Fruit fly (Drosophila melanogaster): Measurements from ENCODE around the gene CG1486.

CG1486 gene

DNA sequence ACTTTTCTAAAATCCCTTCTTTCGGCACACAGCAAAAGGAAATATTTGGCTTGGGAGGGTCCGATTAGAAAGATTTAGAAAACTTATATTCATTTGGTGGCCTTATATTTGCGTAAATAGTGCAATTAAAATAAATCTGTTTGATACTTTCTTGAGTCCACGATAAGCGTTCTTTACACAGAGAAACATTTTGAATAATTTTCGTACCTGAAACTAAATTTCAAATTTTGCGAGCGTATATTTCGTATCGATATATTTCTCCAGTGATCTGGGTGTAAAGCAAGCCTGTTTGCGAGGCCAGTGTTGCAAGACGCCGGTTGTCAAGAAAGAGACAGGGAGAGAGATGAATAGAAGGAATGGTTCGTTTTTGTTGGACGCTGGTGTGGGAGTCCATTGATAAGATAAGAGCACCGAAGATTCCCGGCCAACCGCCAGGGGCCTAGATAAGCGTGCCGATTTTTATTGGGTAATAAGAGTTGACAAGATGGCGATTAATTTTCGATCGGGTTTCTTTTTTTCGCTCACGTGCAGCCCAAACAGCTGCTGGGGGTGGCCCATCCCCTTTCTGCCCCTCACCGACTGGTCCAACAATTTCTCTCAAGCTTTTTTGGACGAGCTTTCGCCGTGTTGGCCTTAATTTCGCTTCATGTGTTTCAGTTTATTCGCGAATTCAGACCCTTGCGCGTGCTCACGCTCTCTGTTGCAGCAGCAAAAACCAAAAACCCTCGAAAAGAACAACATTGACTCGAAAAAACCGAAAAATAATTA, 50.0 kb downstream of the CG1486 start, which contains the start of gene slgA (continued):
- TF ChIP-seq CG1233 (GFP tag; optimal IDR thresholded peaks at IDR 0.05) (no peak), nom (GFP tag; optimal IDR thresholded peaks at IDR 0.05) (peak; percentile 22), CG42726 (GFP tag; IDR thresholded peaks at IDR 0.05; ENCODE audit: partially characterized antibody) (peak; percentile 17; the same call in 1 of the 2 replicates), CG14050 (GFP tag; IDR thresholded peaks at IDR 0.05) (0 out of 3 replicates have a peak, but pooled peaks have one; percentile 16), CG16813 (GFP tag; IDR thresholded peaks at IDR 0.05; ENCODE audit: partially characterized antibody) (peak; percentile 75), sug (tag; optimal IDR thresholded peaks at IDR 0.05) (peak; percentile 92), yki (optimal IDR thresholded peaks at IDR 0.05) (no peak), CG7745 (tag; optimal IDR thresholded peaks at IDR 0.05) (no peak), HLH54F (GFP tag; optimal IDR thresholded peaks at IDR 0.05) (peak; percentile 64), CG3847 (GFP tag; IDR thresholded peaks at IDR 0.05) (peak; percentile 47; the same call in 1 of the 2 replicates), en (GFP tag; optimal IDR thresholded peaks at IDR 0.05) (no peak), sens (GFP tag) (peak; percentile 82), CG14441 (GFP tag; IDR thresholded peaks at IDR 0.05) (no peak), bab2 (GFP tag; optimal IDR thresholded peaks at IDR 0.05) (no peak), bbx (GFP tag; IDR thresholded peaks at IDR 0.05; ENCODE audit: partially characterized antibody) (peak; percentile 80), ab (GFP tag; optimal IDR thresholded peaks at IDR 0.05) (no peak), lov (optimal IDR thresholded peaks at IDR 0.05) (no peak), lov (GFP tag; IDR thresholded peaks at IDR 0.05) (no peak), Lim3 (GFP tag; IDR thresholded peaks at IDR 0.05) (no peak), CG6254 (GFP tag; optimal IDR thresholded peaks at IDR 0.05) (no peak), CG8924 (tag; optimal IDR thresholded peaks at IDR 0.05) (no peak), Optix (GFP tag; IDR thresholded peaks at IDR 0.05) (no peak), cg (GFP tag; optimal IDR thresholded peaks at IDR 0.05) (peak; percentile 6), CG12071 (GFP tag; optimal IDR thresholded peaks at IDR 0.05) (peak; percentile 21), tin (GFP tag; optimal IDR thresholded peaks at IDR 0.05) (peak; percentile 1), NFAT (GFP tag; IDR thresholded peaks at IDR 0.05) (peak; percentile 26; the same call in 1 of the 2 replicates), CG6272 (GFP tag; IDR thresholded peaks at IDR 0.05) (no peak), Lhr (GFP tag; optimal IDR thresholded peaks at IDR 0.05) (peak; percentile 68), Rfx (GFP tag; IDR thresholded peaks at IDR 0.05) (peak; percentile 64), maf-S (GFP tag; optimal IDR thresholded peaks at IDR 0.05) (no peak), CG30020 (tag; optimal IDR thresholded peaks at IDR 0.05) (peak; percentile 9), CG9932 (GFP tag; IDR thresholded peaks at IDR 0.05) (peak; percentile 67), GATAe (GFP tag; conservative IDR thresholded peaks at IDR 0.05) (peak; percentile 95), caup (GFP tag; optimal IDR thresholded peaks at IDR 0.05; ENCODE audit: severe bottlenecking) (peak; percentile 25), CG13894 (tag; optimal IDR thresholded peaks at IDR 0.05) (peak; percentile 54), aop (GFP tag; IDR thresholded peaks at IDR 0.05) (no peak), seq (GFP tag; IDR thresholded peaks at IDR 0.05) (no peak), pita (GFP tag; optimal IDR thresholded peaks at IDR 0.05) (no peak), CG8765 (GFP tag; IDR thresholded peaks at IDR 0.05) (no peak), Nf-YA (GFP tag; IDR thresholded peaks at IDR 0.05) (peak; percentile 76; the same call in 1 of the 2 replicates), MESR4 (GFP tag; optimal IDR thresholded peaks at IDR 0.05) (peak; percentile 32), dpn (GFP tag; optimal IDR thresholded peaks at IDR 0.05) (peak in 1 of 2 experiments; percentile 46), ssp (GFP tag; IDR thresholded peaks at IDR 0.05) (no peak), E2f1 (GFP tag; IDR thresholded peaks at IDR 0.05) (no peak), tx (GFP tag; optimal IDR thresholded peaks at IDR 0.05) (no peak), CG2116 (GFP tag; optimal IDR thresholded peaks at IDR 0.05) (peak; percentile 98), CoRest (tag; optimal IDR thresholded peaks at IDR 0.05) (peak; percentile 48), Hr39 (optimal IDR thresholded peaks at IDR 0.05) (no peak), CG15011 (GFP tag; optimal IDR thresholded peaks at IDR 0.05) (no peak), CG1024 (GFP tag; IDR thresholded peaks at IDR 0.05) (0 out of 2 replicates have a peak, but pooled peaks have one; percentile 18), CG15479 (GFP tag; optimal IDR thresholded peaks at IDR 0.05) (no peak)
